Worm (Caenorhabditis elegans): ENCODE data around the gene mrps-18B.

ce11 chrII:8480166-8480565 is 45.3 kb upstream of the mrps-18B start, which contains the start of gene lact-4:
- TF ChIP-seq snpc-4 (tag; optimal IDR thresholded peaks at IDR 0.05): no peak
- TF ChIP-seq nhr-237 (tag; optimal IDR thresholded peaks at IDR 0.05): no peak
- TF ChIP-seq ama-1 (optimal IDR thresholded peaks at IDR 0.05): no peak
- TF ChIP-seq egl-27 (tag; optimal IDR thresholded peaks at IDR 0.05): no peak
- TF ChIP-seq nhr-11 (tag; optimal IDR thresholded peaks at IDR 0.05): no peak
- TF ChIP-seq unc-62 (GFP tag; optimal IDR thresholded peaks at IDR 0.05): no peak
